Worm (Caenorhabditis elegans) whole organism, late embryonic: ENCODE data around the gene ugt-13.

Source experiments
- K02D7.2 ChIP-seq: sonication (generic microtip); optimal IDR thresholded peaks from 2 replicates; lab custom pipeline; 2017; ENCODE audit warnings: mild to moderate bottlenecking, missing genetic modification characterization, missing compliant biosample characterization
- K09A11.1 ChIP-seq: sonication (generic microtip); optimal IDR thresholded peaks from 2 replicates; lab custom pipeline; 2017; ENCODE audit warnings: antibody characterized with exemption, mild to moderate bottlenecking, missing genetic modification characterization, missing compliant biosample characterization; ENCODE audit not compliant: insufficient read depth
- Y22D7AL.16 ChIP-seq: sonication (generic microtip); optimal IDR thresholded peaks from 2 replicates; lab custom pipeline; 2016; ENCODE audit warnings: missing genetic modification characterization, missing compliant biosample characterization
- ahr-1 ChIP-seq: sonication (generic microtip); optimal IDR thresholded peaks from 2 replicates; lab custom pipeline; 2016; ENCODE audit warnings: missing genetic modification characterization, missing compliant biosample characterization
- ceh-14 ChIP-seq: sonication (generic microtip); optimal IDR thresholded peaks from 2 replicates; lab custom pipeline; 2016; ENCODE audit warnings: missing genotype, missing genetic modification characterization, missing compliant biosample characterization
- ceh-24 ChIP-seq: sonication (generic microtip); optimal IDR thresholded peaks from 2 replicates; lab custom pipeline; 2016; ENCODE audit warnings: mild to moderate bottlenecking, missing genetic modification characterization, missing compliant biosample characterization
- fax-1 ChIP-seq: sonication (generic microtip); optimal IDR thresholded peaks from 2 replicates; lab custom pipeline; 2016; ENCODE audit warnings: missing genotype, missing genetic modification characterization, missing compliant biosample characterization
- fkh-6 ChIP-seq: sonication (generic microtip); optimal IDR thresholded peaks from 2 replicates; lab custom pipeline; 2016; ENCODE audit warnings: missing genetic modification characterization, missing compliant biosample characterization
- gmeb-2 ChIP-seq: sonication (generic microtip); optimal IDR thresholded peaks from 2 replicates; lab custom pipeline; 2016; ENCODE audit warnings: missing genetic modification characterization, inconsistent platforms, missing compliant biosample characterization
- hlh-15 ChIP-seq: sonication (generic microtip); optimal IDR thresholded peaks from 2 replicates; lab custom pipeline; 2016; ENCODE audit warnings: missing genetic modification characterization, missing compliant biosample characterization
- mec-3 ChIP-seq: sonication (generic microtip); optimal IDR thresholded peaks from 2 replicates; lab custom pipeline; 2016; ENCODE audit warnings: borderline replicate concordance, missing genetic modification characterization, missing compliant biosample characterization
- nhr-232 ChIP-seq: sonication (generic microtip); optimal IDR thresholded peaks from 2 replicates; lab custom pipeline; 2016; ENCODE audit warnings: missing genetic modification characterization, missing compliant biosample characterization
- pag-3 ChIP-seq: sonication (generic microtip); optimal IDR thresholded peaks from 2 replicates; lab custom pipeline; 2016; ENCODE audit warnings: missing compliant biosample characterization, missing genetic modification characterization, borderline replicate concordance
- pax-1 ChIP-seq: fragments of 150-350 bp; optimal IDR thresholded peaks from 2 replicates; lab custom pipeline; 2014; ENCODE audit warnings: missing biosample characterization, missing genetic modification characterization
- pha-2 ChIP-seq: sonication (generic microtip); optimal IDR thresholded peaks from 2 replicates; lab custom pipeline; 2017; ENCODE audit warnings: mild to moderate bottlenecking, missing genetic modification characterization, missing compliant biosample characterization
- pqm-1 ChIP-seq: sonication (generic microtip); optimal IDR thresholded peaks from 2 replicates; lab custom pipeline; 2016; ENCODE audit warnings: missing genetic modification characterization, missing compliant biosample characterization
- sox-2 ChIP-seq: fragments of 200-800 bp; sonication (Bioruptor generic); IDR thresholded peaks from 2 replicates; pipeline ENCODE4 v1.3.6; 2022; ENCODE audit warnings: missing genetic modification reagents, missing genetic modification characterization, missing compliant biosample characterization
- tbx-2 ChIP-seq: sonication (generic microtip); optimal IDR thresholded peaks from 2 replicates; lab custom pipeline; 2016; ENCODE audit warnings: missing genetic modification characterization, missing compliant biosample characterization
- unc-3 ChIP-seq, 2 experiments: fragments of 200-800 bp in 1 of 2; sonication (Bioruptor generic) in 1 of 2; sonication (generic microtip) in 1 of 2; conservative IDR thresholded peaks in 1 of 2; optimal IDR thresholded peaks in 1 of 2; 2 replicates each; pipeline versions ENCODE4 v1.3.6 to Lab custom; 2016 to 2022; ENCODE audit warnings: missing compliant biosample characterization in 2 of 2, missing genetic modification characterization in 2 of 2, missing genetic modification reagents in 1 of 2

Gene ugt-13

ce11 chrV:4951434-4951833, 42.8 kb downstream of the ugt-13 start, which contains the start of gene str-207:
Gene str-207, plus strand, starts transcription at chrV:4951734.
- no peak for TF ChIP-seq mec-3 (tag; lab: Kevin White, UChicago)
- TF ChIP-seq fax-1 = no peak
- no peak for TF ChIP-seq fkh-6 (tag; lab: Kevin White, UChicago)
- no peak for TF ChIP-seq pax-1 (tag; lab: Kevin White, UChicago)
- no peak for TF ChIP-seq pha-2
- no peak for TF ChIP-seq tbx-2 (tag; lab: Kevin White, UChicago)
- no peak for TF ChIP-seq K02D7.2 (tag; lab: Kevin White, UChicago)
- no peak for TF ChIP-seq hlh-15 (tag; lab: Kevin White, UChicago)
- TF ChIP-seq ceh-24 (tag; lab: Kevin White, UChicago) = no peak
- TF ChIP-seq pag-3 (tag; lab: Kevin White, UChicago) = no peak
- TF ChIP-seq unc-3 (GFP tag; conservative IDR thresholded peaks at IDR 0.05; lab: Robert Waterston, UW) = no peak
- no peak for TF ChIP-seq unc-3 (tag; optimal IDR thresholded peaks at IDR 0.05; lab: Kevin White, UChicago)
- TF ChIP-seq sox-2 (GFP tag; lab: Robert Waterston, UW) = no peak
- no peak for TF ChIP-seq K09A11.1 (tag; lab: Kevin White, UChicago)
- no peak for TF ChIP-seq Y22D7AL.16 (tag; lab: Kevin White, UChicago)

- TF ChIP-seq pqm-1 (no peak), nhr-232 (tag; lab: Kevin White, UChicago) (no peak)
Measured at ce11 chrV:4956529-4956928, 47.8 kb downstream of the ugt-13 start, which contains the start of gene str-208. Gene str-208, plus strand, starts transcription at chrV:4956829.

ce11 chrV:4957619-4958018, 48.9 kb downstream of the ugt-13 start:
- TF ChIP-seq Y22D7AL.16 (tag; lab: Kevin White, UChicago) (no peak), K09A11.1 (tag; lab: Kevin White, UChicago) (no peak), ceh-14 (tag; lab: Kevin White, UChicago) (no peak)

- TF ChIP-seq pha-2 = no peak
- TF ChIP-seq gmeb-2 = no peak
- no peak for TF ChIP-seq ahr-1 (tag; lab: Kevin White, UChicago)
Measured at ce11 chrV:4960686-4961085, 52.0 kb downstream of the ugt-13 start.
